Worm (Caenorhabditis elegans): ENCODE results near the gene C52E2.3.

DNA sequence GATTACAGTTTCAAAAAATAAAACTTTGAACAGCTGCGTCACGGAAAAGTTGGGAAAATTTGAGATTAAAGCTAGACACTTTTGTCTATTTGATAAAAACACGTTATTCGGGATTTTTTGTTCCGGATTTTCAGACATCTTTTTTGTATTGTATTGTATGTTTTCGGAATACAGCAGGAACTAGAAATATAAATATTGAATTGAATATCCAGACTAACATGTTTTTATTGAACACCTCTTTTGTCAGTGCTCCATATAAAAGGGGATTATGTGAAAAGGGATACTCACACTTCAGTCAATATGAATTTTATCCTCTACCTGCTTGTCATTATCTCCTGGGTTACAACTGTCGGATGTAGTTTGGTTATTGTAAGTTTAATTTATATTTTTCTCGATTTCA lies 42.9 kb downstream of the C52E2.3 start, which contains the start of gene C16C4.1:
- TF ChIP-seq ztf-23 (GFP tag; IDR thresholded peaks at IDR 0.05) (no peak), tab-1 (GFP tag; IDR thresholded peaks at IDR 0.05) (no peak), T22C8.4 (GFP tag; IDR thresholded peaks at IDR 0.05) (no peak), med-1 (GFP tag; optimal IDR thresholded peaks at IDR 0.05; ENCODE audit: insufficient read depth) (no peak), klf-2 (GFP tag; conservative IDR thresholded peaks at IDR 0.05) (no peak), ztf-29 (GFP tag; IDR thresholded peaks at IDR 0.05) (no peak), flt-1 (GFP tag; IDR thresholded peaks at IDR 0.05) (no peak), ref-1 (GFP tag; conservative IDR thresholded peaks at IDR 0.05) (no peak)

Measured in whole organism, midembryonic.